Worm (Caenorhabditis elegans): Measurements from ENCODE around the gene dpy-19.

- TF ChIP-seq nfya-1 (tag; optimal IDR thresholded peaks at IDR 0.05) (no peak), unc-42 (tag; optimal IDR thresholded peaks at IDR 0.05) (no peak), hlh-30 (tag; optimal IDR thresholded peaks at IDR 0.05; ENCODE audit: insufficient read depth) (no peak), elt-4 (tag; optimal IDR thresholded peaks at IDR 0.05) (no peak), T23F11.4 (GFP tag; optimal IDR thresholded peaks at IDR 0.05) (no peak), lin-11 (tag; optimal IDR thresholded peaks at IDR 0.05) (no peak), nhr-11 (tag; optimal IDR thresholded peaks at IDR 0.05) (no peak)
These were observed 37.5 kb upstream of the dpy-19 start, which contains the start of gene B0303.16 for ce11 chrIII:8704765-8705164.

All from whole organism, late embryonic.